Worm (Caenorhabditis elegans): Measurements from ENCODE around the gene F10D7.10.

DNA sequence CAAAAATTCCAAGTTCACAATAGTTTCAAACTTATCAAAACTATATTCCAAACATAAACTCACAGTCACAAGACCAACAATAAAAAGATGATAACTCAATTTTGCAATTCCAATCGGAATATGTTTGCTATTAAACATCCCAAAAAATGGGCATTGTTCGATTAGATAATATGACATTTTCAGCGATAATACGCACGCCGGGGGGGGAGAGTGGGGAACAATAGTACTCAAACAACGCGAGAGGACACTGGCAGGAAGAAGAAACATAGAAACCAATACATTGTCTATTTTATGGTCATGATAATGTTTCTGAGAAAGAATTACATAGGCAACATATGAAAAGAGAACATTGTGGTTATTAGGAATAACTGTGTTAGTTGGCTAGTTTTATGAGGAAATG, 3.7 kb downstream of the F10D7.10 start:
- TF ChIP-seq ama-1 (optimal IDR thresholded peaks at IDR 0.05) (no peak), unc-62 (GFP tag; optimal IDR thresholded peaks at IDR 0.05) (no peak), pha-4 (tag; optimal IDR thresholded peaks at IDR 0.05) (peak; percentile 31), R02D3.7 (tag; optimal IDR thresholded peaks at IDR 0.05) (no peak), ceh-82 (tag; optimal IDR thresholded peaks at IDR 0.05) (no peak), fkh-10 (GFP tag; optimal IDR thresholded peaks at IDR 0.05) (no peak), jun-1 (tag; optimal IDR thresholded peaks at IDR 0.05) (no peak), skn-1 (tag; optimal IDR thresholded peaks at IDR 0.05) (no peak), pqm-1 (tag; optimal IDR thresholded peaks at IDR 0.05) (peak; percentile 56), nhr-237 (tag; optimal IDR thresholded peaks at IDR 0.05) (no peak), ceh-28 (tag; optimal IDR thresholded peaks at IDR 0.05) (no peak)

All from whole organism, L3 larva.